Fruit fly (Drosophila melanogaster) whole organism, embryonic: ENCODE results near the gene WDR79.

Experiments used
- ATbp ChIP-seq: fragments of 200-800 bp; sonication (Bioruptor generic); optimal IDR thresholded peaks from 2 replicates; lab custom pipeline; 2017; ENCODE audit warnings: missing biosample characterization, mild to moderate bottlenecking, missing genetic modification characterization, missing genetic modification reagents
- CG10462 ChIP-seq: fragments of 200-800 bp; sonication (Bioruptor generic); optimal IDR thresholded peaks from 2 replicates; lab custom pipeline; 2016; ENCODE audit warnings: missing biosample characterization, missing genetic modification characterization
- CG10959 ChIP-seq: fragments of 200-800 bp; sonication (Bioruptor generic); IDR thresholded peaks from 2 replicates; pipeline ENCODE4 v1.3.6; 2022; ENCODE audit warnings: missing biosample characterization, missing genetic modification characterization
- CG11723 ChIP-seq: fragments of 200-800 bp; sonication (Bioruptor generic); optimal IDR thresholded peaks from 2 replicates; lab custom pipeline; 2017; ENCODE audit warnings: missing biosample characterization, mild to moderate bottlenecking, missing genetic modification characterization
- CG12744 ChIP-seq: fragments of 200-800 bp; sonication (Bioruptor generic); optimal IDR thresholded peaks from 2 replicates; lab custom pipeline; 2016; ENCODE audit warnings: missing biosample characterization, missing genetic modification characterization
- CG1529 ChIP-seq: fragments of 200-800 bp; sonication (Bioruptor generic); optimal IDR thresholded peaks from 3 replicates; lab custom pipeline; 2018; ENCODE audit warnings: missing biosample characterization, missing genetic modification characterization
- CG16813 ChIP-seq: fragments of 200-800 bp; sonication (Bioruptor generic); IDR thresholded peaks from 3 replicates; pipeline ENCODE4 v1.3.6; 2022; ENCODE audit warnings: missing biosample characterization, missing genetic modification characterization; ENCODE audit not compliant: partially characterized antibody
- CG18599 ChIP-seq: fragments of 200-800 bp; sonication (Bioruptor generic); optimal IDR thresholded peaks from 3 replicates; lab custom pipeline; 2017; ENCODE audit warnings: missing biosample characterization, missing genetic modification characterization, mild to moderate bottlenecking, moderate library complexity, missing genetic modification reagents
- CG2199 ChIP-seq: fragments of 200-800 bp; sonication (Bioruptor generic); IDR thresholded peaks from 3 replicates; pipeline ENCODE4 v1.3.6; 2022; ENCODE audit warnings: missing biosample characterization, missing genetic modification characterization
- CG3065 ChIP-seq: fragments of 200-800 bp; sonication (Bioruptor generic); optimal IDR thresholded peaks from 2 replicates; lab custom pipeline; 2016; ENCODE audit warnings: missing biosample characterization, missing genetic modification characterization
- CG34422 ChIP-seq: fragments of 200-800 bp; sonication (Bioruptor generic); IDR thresholded peaks from 3 replicates; pipeline ENCODE4 v1.3.6; 2022; ENCODE audit warnings: missing biosample characterization, missing genetic modification characterization
- CG42726 ChIP-seq: fragments of 200-800 bp; sonication (Bioruptor generic); IDR thresholded peaks from 2 replicates; pipeline ENCODE4 v1.3.6; 2022; ENCODE audit warnings: missing biosample characterization, missing genetic modification characterization; ENCODE audit not compliant: partially characterized antibody
- CG43689 ChIP-seq: fragments of 200-800 bp; sonication (Bioruptor generic); IDR thresholded peaks from 2 replicates; pipeline ENCODE4 v1.3.6; 2022; ENCODE audit warnings: missing biosample characterization, missing genetic modification characterization
- CG6254 ChIP-seq: fragments of 200-800 bp; sonication (Bioruptor generic); optimal IDR thresholded peaks from 3 replicates; lab custom pipeline; 2017; ENCODE audit warnings: mild to moderate bottlenecking, missing biosample characterization, missing genetic modification reagents, missing genetic modification characterization
- CG7271 ChIP-seq: fragments of 200-800 bp; sonication (Bioruptor generic); optimal IDR thresholded peaks from 2 replicates; lab custom pipeline; 2018; ENCODE audit warnings: missing biosample characterization, mild to moderate bottlenecking, missing genetic modification characterization, moderate library complexity
- CG7928 ChIP-seq: fragments of 200-800 bp; sonication (Bioruptor generic); optimal IDR thresholded peaks from 2 replicates; lab custom pipeline; 2017; ENCODE audit warnings: missing biosample characterization, mild to moderate bottlenecking, missing genetic modification characterization
- CG9817 ChIP-seq: fragments of 200-800 bp; sonication (Bioruptor generic); optimal IDR thresholded peaks from 2 replicates; lab custom pipeline; 2018; ENCODE audit warnings: missing biosample characterization, mild to moderate bottlenecking, missing genetic modification characterization, moderate library complexity
- Camta ChIP-seq: fragments of 200-800 bp; sonication (Bioruptor generic); optimal IDR thresholded peaks from 2 replicates; lab custom pipeline; 2016; ENCODE audit warnings: missing biosample characterization, missing genetic modification characterization
- D19B ChIP-seq: fragments of 200-800 bp; sonication (Bioruptor generic); optimal IDR thresholded peaks from 2 replicates; lab custom pipeline; 2017; ENCODE audit warnings: missing biosample characterization, mild to moderate bottlenecking, missing genetic modification characterization
- Drgx ChIP-seq: fragments of 200-800 bp; sonication (Bioruptor generic); IDR thresholded peaks from 2 replicates; pipeline ENCODE4 v1.3.6; 2022; ENCODE audit warnings: missing biosample characterization, missing genetic modification characterization
- E2f1 ChIP-seq: fragments of 200-800 bp; sonication (Bioruptor generic); IDR thresholded peaks from 2 replicates; pipeline ENCODE4 v1.3.6; 2022; ENCODE audit warnings: missing biosample characterization, missing genetic modification characterization
- Ets65A ChIP-seq: fragments of 200-800 bp; sonication (Bioruptor generic); peaks from one replicate; lab custom pipeline; 2016; ENCODE audit warnings: missing biosample characterization, missing genetic modification characterization
- Ets97D ChIP-seq: fragments of 200-800 bp; sonication (Bioruptor generic); optimal IDR thresholded peaks from 3 replicates; lab custom pipeline; 2016; ENCODE audit warnings: missing biosample characterization, missing genetic modification characterization
- Fer2 ChIP-seq: fragments of 200-800 bp; sonication (Bioruptor generic); optimal IDR thresholded peaks from 2 replicates; lab custom pipeline; 2018; ENCODE audit warnings: missing biosample characterization, mild to moderate bottlenecking, missing genetic modification characterization, moderate library complexity
- Gsc ChIP-seq: fragments of 200-800 bp; sonication (Bioruptor generic); IDR thresholded peaks from 2 replicates; pipeline ENCODE4 v1.3.6; 2022; ENCODE audit warnings: missing biosample characterization, missing genetic modification characterization
- HLH3B ChIP-seq: fragments of 200-800 bp; sonication (Bioruptor generic); IDR thresholded peaks from 2 replicates; pipeline ENCODE4 v1.3.6; 2022; ENCODE audit warnings: missing biosample characterization, missing genetic modification characterization
- Max ChIP-seq: fragments of 200-800 bp; sonication (Bioruptor generic); optimal IDR thresholded peaks from 2 replicates; lab custom pipeline; 2016; ENCODE audit warnings: missing biosample characterization, mild to moderate bottlenecking, missing genetic modification characterization
- Optix ChIP-seq: fragments of 200-800 bp; sonication (Bioruptor generic); IDR thresholded peaks from 3 replicates; pipeline ENCODE4 v1.3.6; 2022; ENCODE audit warnings: missing biosample characterization, missing genetic modification characterization
- Taf1 ChIP-seq: fragments of 200-800 bp; sonication (Bioruptor generic); IDR thresholded peaks from 2 replicates; pipeline ENCODE4 v1.3.6; 2022; ENCODE audit warnings: missing biosample characterization, missing genetic modification characterization
- ato ChIP-seq: fragments of 200-800 bp; sonication (Bioruptor generic); IDR thresholded peaks from 2 replicates; pipeline ENCODE4 v1.3.6; 2022; ENCODE audit warnings: missing biosample characterization, missing genetic modification characterization; ENCODE audit not compliant: partially characterized antibody
- cad ChIP-seq: fragments of >200 bp; optimal IDR thresholded peaks from 2 replicates; lab custom pipeline; 2017; ENCODE audit warnings: missing biosample characterization, missing genetic modification characterization
- chif ChIP-seq, 2 experiments: fragments of 200-800 bp; sonication (Bioruptor generic); optimal IDR thresholded peaks; 3 replicates each; lab custom pipeline; 2016; ENCODE audit warnings: missing biosample characterization in 2 of 2, missing genetic modification characterization in 2 of 2
- da ChIP-seq: fragments of 200-800 bp; sonication (Bioruptor generic); optimal IDR thresholded peaks from 2 replicates; lab custom pipeline; 2016; ENCODE audit warnings: missing biosample characterization, missing genetic modification characterization
- dati ChIP-seq: fragments of 200-800 bp; sonication (Bioruptor generic); IDR thresholded peaks from 2 replicates; pipeline ENCODE4 v1.3.6; 2022; ENCODE audit warnings: missing biosample characterization, missing genetic modification characterization
- fd3F ChIP-seq: fragments of 200-800 bp; sonication (Bioruptor generic); optimal IDR thresholded peaks from 2 replicates; lab custom pipeline; 2018; ENCODE audit warnings: missing biosample characterization, mild to moderate bottlenecking, missing genetic modification characterization, moderate library complexity
- fd96Cb ChIP-seq: fragments of 200-800 bp; sonication (Bioruptor generic); optimal IDR thresholded peaks from 2 replicates; lab custom pipeline; 2018; ENCODE audit warnings: missing biosample characterization, mild to moderate bottlenecking, missing genetic modification characterization, moderate library complexity
- grn ChIP-seq: fragments of 200-800 bp; sonication (Bioruptor generic); optimal IDR thresholded peaks from 3 replicates; lab custom pipeline; 2017; ENCODE audit warnings: missing biosample characterization, missing genetic modification characterization
- ham ChIP-seq: fragments of 200-800 bp; sonication (Bioruptor generic); IDR thresholded peaks from 2 replicates; pipeline ENCODE4 v1.3.6; 2022; ENCODE audit warnings: missing biosample characterization, missing genetic modification characterization
- ind ChIP-seq: fragments of 200-800 bp; sonication (Bioruptor generic); optimal IDR thresholded peaks from 3 replicates; lab custom pipeline; 2016; ENCODE audit warnings: missing biosample characterization, missing genetic modification characterization
- lov ChIP-seq, 2 experiments: fragments of 200-800 bp in 1 of 2; fragments of >200 bp in 1 of 2; sonication (Bioruptor generic) in 1 of 2; IDR thresholded peaks in 1 of 2; optimal IDR thresholded peaks in 1 of 2; 2 replicates in 1 of 2; 3 replicates in 1 of 2; pipeline versions ENCODE4 v1.3.6 to Lab custom; 2017 to 2022; ENCODE audit warnings: missing biosample characterization in 1 of 2, missing genetic modification characterization in 1 of 2
- nau ChIP-seq: fragments of 200-800 bp; sonication (Bioruptor generic); optimal IDR thresholded peaks from 3 replicates; lab custom pipeline; 2017; ENCODE audit warnings: missing biosample characterization, mild to moderate bottlenecking, missing genetic modification characterization, missing genetic modification reagents
- nerfin-1 ChIP-seq: fragments of 200-800 bp; sonication (Bioruptor generic); optimal IDR thresholded peaks from 3 replicates; lab custom pipeline; 2019; ENCODE audit warnings: missing biosample characterization, mild to moderate bottlenecking, missing genetic modification characterization, moderate library complexity
- repo ChIP-seq: fragments of 200-800 bp; sonication (Bioruptor generic); optimal IDR thresholded peaks from 2 replicates; lab custom pipeline; 2016; ENCODE audit warnings: missing biosample characterization, missing genetic modification characterization
- row ChIP-seq: fragments of 200-800 bp; sonication (Bioruptor generic); IDR thresholded peaks from 3 replicates; pipeline ENCODE4 v1.3.6; 2022; ENCODE audit warnings: missing biosample characterization, missing genetic modification characterization
- sens ChIP-seq: fragments of 200-800 bp; sonication (Bioruptor generic); peaks from one replicate; lab custom pipeline; 2016; ENCODE audit warnings: missing biosample characterization, missing genetic modification characterization
- sisA ChIP-seq: fragments of 200-800 bp; sonication (Bioruptor generic); IDR thresholded peaks from 2 replicates; pipeline ENCODE4 v1.3.6; 2022; ENCODE audit warnings: missing biosample characterization, missing genetic modification characterization
- slbo ChIP-seq: fragments of 200-800 bp; sonication (Bioruptor generic); IDR thresholded peaks from 2 replicates; pipeline ENCODE4 v1.3.6; 2022; ENCODE audit warnings: missing biosample characterization, missing genetic modification characterization
- sqz ChIP-seq: fragments of 200-800 bp; sonication (Bioruptor generic); optimal IDR thresholded peaks from 3 replicates; lab custom pipeline; 2018; ENCODE audit warnings: missing biosample characterization, mild to moderate bottlenecking, missing genetic modification characterization
- ssp ChIP-seq: fragments of 200-800 bp; sonication (Bioruptor generic); IDR thresholded peaks from 2 replicates; pipeline ENCODE4 v1.3.6; 2022; ENCODE audit warnings: missing biosample characterization, missing genetic modification characterization
- twi ChIP-seq: fragments of 200-800 bp; optimal IDR thresholded peaks from 2 replicates; lab custom pipeline; 2019; ENCODE audit warnings: missing biosample characterization, mild to moderate bottlenecking, missing genetic modification characterization, moderate library complexity

WDR79 gene

DNA sequence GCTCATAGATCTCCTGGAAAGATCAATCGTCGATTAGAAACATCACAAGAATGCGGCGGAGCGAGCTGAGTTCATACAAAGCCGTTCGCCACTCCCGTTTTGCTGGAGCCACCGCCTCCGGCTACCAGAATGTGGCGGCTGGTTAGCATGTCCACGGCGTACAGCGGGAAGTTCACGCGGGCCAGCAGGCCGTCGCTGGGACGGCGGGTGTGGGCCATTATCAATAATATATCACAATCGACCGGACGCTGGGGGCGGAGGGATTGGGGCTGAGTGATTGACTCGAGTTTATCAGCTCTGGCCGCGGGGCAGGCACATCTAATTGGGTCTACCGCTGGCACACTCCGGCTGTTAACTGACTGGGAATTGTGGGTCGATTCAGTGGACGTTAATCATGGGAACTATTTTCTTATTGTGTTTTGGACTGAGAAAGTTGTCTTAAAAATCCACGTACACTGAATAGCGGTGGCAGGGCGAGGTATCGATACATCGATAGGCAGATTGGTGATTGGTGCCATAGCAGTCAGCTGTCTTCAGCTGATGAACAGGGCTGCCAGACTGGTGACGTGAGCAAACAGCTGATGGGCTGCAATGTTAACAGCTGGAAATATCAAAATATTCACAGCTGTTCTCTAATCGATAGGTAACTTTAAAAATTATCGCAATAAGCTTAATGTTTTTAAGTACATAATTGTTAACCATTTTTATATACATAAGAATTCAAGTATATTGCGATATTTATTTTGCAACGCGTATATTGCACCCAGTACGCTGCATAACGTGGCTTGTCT, 28.9 kb downstream of the WDR79 start, which contains the start of gene CG9175 (continued):
- TF ChIP-seq chif (GFP tag; optimal IDR thresholded peaks at IDR 0.05; lab: Kevin White, UChicago) (peak in 1 of 2 experiments; percentile 49), HLH3B (GFP tag; lab: Robert Waterston, UW) (no peak), ato (GFP tag; lab: Robert Waterston, UW) (peak; percentile 95), sisA (no peak), CG10462 (peak; percentile 63), Max (no peak), ssp (GFP tag; lab: Robert Waterston, UW) (no peak), CG7271 (tag; lab: Kevin White, UChicago) (peak; percentile 34), da (no peak), CG2199 (GFP tag; lab: Robert Waterston, UW) (peak; percentile 22; the same call in 1 of the 3 replicates), Taf1 (GFP tag; lab: Robert Waterston, UW) (no peak), CG11723 (GFP tag; lab: Kevin White, UChicago) (no peak), CG12744 (no peak), Camta (GFP tag; lab: Kevin White, UChicago) (peak; percentile 3), sens (GFP tag; lab: Kevin White, UChicago) (peak; percentile 83), Ets97D (peak; percentile 82), cad (GFP tag; lab: Kevin White, UChicago) (no peak), Ets65A (GFP tag; lab: Kevin White, UChicago) (no peak), CG3065 (GFP tag; lab: Kevin White, UChicago) (no peak), CG1529 (GFP tag; lab: Kevin White, UChicago) (no peak), fd96Cb (tag; lab: Kevin White, UChicago) (no peak), twi (tag; lab: Kevin White, UChicago) (no peak), dati (GFP tag; lab: Robert Waterston, UW) (no peak), CG18599 (GFP tag; lab: Kevin White, UChicago) (peak; percentile 32), CG34422 (GFP tag; lab: Robert Waterston, UW) (peak; percentile 81), ham (GFP tag; lab: Robert Waterston, UW) (no peak), Drgx (0 out of 2 replicates have a peak, but pooled peaks have one; percentile 24), row (peak; percentile 83), Optix (GFP tag; lab: Robert Waterston, UW) (no peak), ind (GFP tag; lab: Kevin White, UChicago) (peak; percentile 7), lov (optimal IDR thresholded peaks at IDR 0.05; lab: Kevin White, UChicago) (no peak), lov (GFP tag; IDR thresholded peaks at IDR 0.05; lab: Robert Waterston, UW) (no peak), ATbp (GFP tag; lab: Kevin White, UChicago) (no peak), fd3F (GFP tag; lab: Kevin White, UChicago) (no peak), sqz (GFP tag; lab: Kevin White, UChicago) (no peak), nau (peak; percentile 17), Gsc (GFP tag; lab: Robert Waterston, UW) (no peak), D19B (no peak), CG10959 (GFP tag; lab: Robert Waterston, UW) (no peak), repo (no peak), nerfin-1 (tag; lab: Kevin White, UChicago) (peak; percentile 37), CG16813 (GFP tag; lab: Robert Waterston, UW) (peak; percentile 95), CG42726 (peak; percentile 99), Fer2 (tag; lab: Kevin White, UChicago) (no peak), CG43689 (GFP tag; lab: Robert Waterston, UW) (no peak), E2f1 (no peak), CG9817 (tag; lab: Kevin White, UChicago) (peak; percentile 46), slbo (GFP tag; lab: Robert Waterston, UW) (0 out of 2 replicates have a peak, but pooled peaks have one; percentile 32), grn (GFP tag; lab: Kevin White, UChicago) (no peak), CG6254 (no peak), CG7928 (GFP tag; lab: Kevin White, UChicago) (no peak)
